Fruit fly (Drosophila melanogaster) whole organism, prepupa: Measurements from ENCODE around the gene CG11267.

ENCODE experiments used
- CG11762 ChIP-seq: fragments of 200-800 bp; sonication (Bioruptor generic); optimal IDR thresholded peaks from 3 replicates; lab custom pipeline; 2016; ENCODE audit warnings: missing biosample characterization, missing genetic modification characterization; ENCODE audit not compliant: insufficient read depth
- CG11902 ChIP-seq: fragments of 200-800 bp; sonication (Bioruptor generic); optimal IDR thresholded peaks from 3 replicates; lab custom pipeline; 2016; ENCODE audit warnings: missing biosample characterization, missing genetic modification characterization
- CG1621 ChIP-seq: fragments of 200-800 bp; sonication (Bioruptor generic); optimal IDR thresholded peaks from 3 replicates; lab custom pipeline; 2018; ENCODE audit warnings: missing biosample characterization, mild to moderate bottlenecking, missing genetic modification characterization
- CG31627 ChIP-seq: fragments of 200-800 bp; sonication (Bioruptor generic); optimal IDR thresholded peaks from 3 replicates; lab custom pipeline; 2016; ENCODE audit warnings: missing biosample characterization, missing genetic modification characterization
- CG8119 ChIP-seq: fragments of 200-800 bp; sonication (Bioruptor generic); IDR thresholded peaks from 3 replicates; pipeline ENCODE4 v1.3.6; 2022; ENCODE audit warnings: missing biosample characterization, missing genetic modification characterization
- CG8632 ChIP-seq: fragments of 200-800 bp; sonication (Bioruptor generic); optimal IDR thresholded peaks from 3 replicates; lab custom pipeline; 2016; ENCODE audit warnings: missing biosample characterization, missing genetic modification characterization
- Eip75B ChIP-seq: fragments of 200-800 bp; sonication (Bioruptor generic); optimal IDR thresholded peaks from 3 replicates; lab custom pipeline; 2016; ENCODE audit warnings: missing biosample characterization, missing genetic modification characterization
- Eip78C ChIP-seq: fragments of 200-800 bp; sonication (Bioruptor generic); peaks from one replicate; lab custom pipeline; 2016; ENCODE audit warnings: missing biosample characterization, missing genetic modification characterization
- Ets96B ChIP-seq: fragments of 200-800 bp; optimal IDR thresholded peaks from 2 replicates; lab custom pipeline; 2019; ENCODE audit warnings: missing biosample characterization, mild to moderate bottlenecking, missing genetic modification characterization, moderate library complexity
- Lpt ChIP-seq: fragments of 200-800 bp; sonication (Bioruptor generic); optimal IDR thresholded peaks from 3 replicates; lab custom pipeline; 2016; ENCODE audit warnings: missing biosample characterization, missing genetic modification characterization
- topi ChIP-seq: fragments of 200-800 bp; sonication (Bioruptor generic); optimal IDR thresholded peaks from 3 replicates; lab custom pipeline; 2016; ENCODE audit warnings: missing biosample characterization, missing genetic modification characterization

DNA sequence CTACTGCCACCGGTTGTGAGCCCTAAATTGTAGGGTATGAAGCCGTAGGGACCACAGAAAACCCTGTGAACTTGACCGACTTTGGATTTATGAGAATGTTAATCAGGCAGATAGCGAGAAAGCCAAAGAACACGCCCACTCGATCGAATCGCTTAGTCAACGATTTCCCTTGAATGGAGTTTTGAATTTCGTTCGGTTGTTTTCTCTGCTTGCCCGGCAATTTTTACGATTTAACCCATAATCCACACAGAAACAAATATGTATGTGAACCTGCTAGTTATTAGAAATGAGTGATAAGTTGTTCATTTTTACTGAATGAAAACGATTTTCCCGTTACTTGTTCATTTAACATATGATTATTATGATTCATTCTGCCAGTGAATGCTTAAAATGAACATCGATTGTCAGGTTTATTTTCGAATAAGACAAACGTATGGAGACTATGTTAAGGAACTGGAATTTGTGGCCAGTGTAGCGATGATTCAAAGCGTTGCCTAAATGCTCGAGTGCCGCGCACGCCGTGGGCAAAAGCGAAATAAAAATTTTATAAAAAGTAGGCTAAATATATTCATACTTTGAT lies 14.3 kb downstream of the CG11267 start:
- no peak for TF ChIP-seq CG11762
- no peak for TF ChIP-seq Lpt
- no peak for TF ChIP-seq CG8632 (GFP tag; lab: Kevin White, UChicago)
- no peak for TF ChIP-seq CG8119
- TF ChIP-seq CG11902 (GFP tag; lab: Kevin White, UChicago): no peak
- TF ChIP-seq CG31627 (GFP tag; lab: Kevin White, UChicago): peak; percentile 1
- TF ChIP-seq Ets96B (tag; lab: Kevin White, UChicago): peak; percentile 22
- no peak for TF ChIP-seq CG1621
- TF ChIP-seq Eip75B (GFP tag; lab: Kevin White, UChicago): no peak
- peak; percentile 84 for TF ChIP-seq Eip78C (GFP tag; lab: Kevin White, UChicago)
- TF ChIP-seq topi (GFP tag; lab: Kevin White, UChicago): peak; percentile 29
